Fruit fly (Drosophila melanogaster) whole organism, prepupa: Measurements from ENCODE around the gene CG33687.

Experiments
- CG11762 ChIP-seq: fragments of 200-800 bp; sonication (Bioruptor generic); optimal IDR thresholded peaks from 3 replicates; lab custom pipeline; 2016; ENCODE audit warnings: missing biosample characterization, missing genetic modification characterization; ENCODE audit not compliant: insufficient read depth
- CG3032 ChIP-seq: fragments of 200-800 bp; optimal IDR thresholded peaks from 2 replicates; lab custom pipeline; 2019; ENCODE audit warnings: missing biosample characterization, mild to moderate bottlenecking, missing genetic modification characterization, moderate library complexity
- CG6854 ChIP-seq: fragments of 200-800 bp; sonication (Bioruptor generic); optimal IDR thresholded peaks from 2 replicates; lab custom pipeline; 2017; ENCODE audit warnings: missing biosample characterization, mild to moderate bottlenecking, missing genetic modification characterization

- TF ChIP-seq CG11762, result no peak
- no peak for TF ChIP-seq CG3032 (tag; lab: Kevin White, UChicago)
- TF ChIP-seq CG6854, result no peak
Observed at dm6 chr3L:16166217-16166997, 31.3 kb upstream of the CG33687 start.
